Worm (Caenorhabditis elegans): ENCODE results near the gene C03G6.17.

Gene C03G6.17

ce11 chrV:7415780-7416428 is 35.0 kb upstream of the C03G6.17 start, which contains the start of gene F18E3.13:
Gene F18E3.13 (plus strand): TSS chrV:7416164.
- TF ChIP-seq C06A6.2 (GFP tag; conservative IDR thresholded peaks at IDR 0.05) (peak; percentile 34; the same call in 1 of the 2 replicates), F22D6.2 (tag; optimal IDR thresholded peaks at IDR 0.05) (peak; percentile 21), lin-26 (GFP tag; IDR thresholded peaks at IDR 0.05) (0 out of 2 replicates have a peak, but pooled peaks have one; percentile 27), let-607 (tag; optimal IDR thresholded peaks at IDR 0.05) (no peak), lin-40 (tag; optimal IDR thresholded peaks at IDR 0.05) (peak; percentile 35), repo-1 (tag; optimal IDR thresholded peaks at IDR 0.05) (no peak), hsf-1 (GFP tag; IDR thresholded peaks at IDR 0.05) (no peak), somi-1 (GFP tag; optimal IDR thresholded peaks at IDR 0.05) (peak; percentile 76), F37B4.10 (GFP tag; IDR thresholded peaks at IDR 0.05) (no peak), atf-7 (tag; optimal IDR thresholded peaks at IDR 0.05) (peak; percentile 69), T07F8.4 (tag; optimal IDR thresholded peaks at IDR 0.05) (no peak), F39B2.1 (GFP tag; IDR thresholded peaks at IDR 0.05) (no peak), F49E8.2 (tag; optimal IDR thresholded peaks at IDR 0.05; ENCODE audit: insufficient read depth) (no peak), ama-1 (optimal IDR thresholded peaks at IDR 0.05) (peak; percentile 96), ama-1 (GFP tag; optimal IDR thresholded peaks at IDR 0.05) (no peak), ceh-79 (tag; optimal IDR thresholded peaks at IDR 0.05) (no peak), ZK185.1 (tag; optimal IDR thresholded peaks at IDR 0.05; ENCODE audit: poor library complexity, severe bottlenecking) (peak; percentile 43), chd-7 (tag; optimal IDR thresholded peaks at IDR 0.05) (peak; percentile 7), unc-130 (GFP tag; optimal IDR thresholded peaks at IDR 0.05) (no peak), nfyb-1 (GFP tag; IDR thresholded peaks at IDR 0.05) (peak; percentile 74), Y53G8AR.9 (GFP tag; conservative IDR thresholded peaks at IDR 0.05) (0 out of 2 replicates have a peak, but pooled peaks have one; percentile 33), K11D2.4 (GFP tag; IDR thresholded peaks at IDR 0.05) (0 out of 2 replicates have a peak, but pooled peaks have one; percentile 13), ztf-26 (tag; optimal IDR thresholded peaks at IDR 0.05) (peak; percentile 79)

- TF ChIP-seq snpc-1.1 (tag; optimal IDR thresholded peaks at IDR 0.05; ENCODE audit: insufficient read depth): no peak
- peak; percentile 94 for TF ChIP-seq ama-1 (optimal IDR thresholded peaks at IDR 0.05)
- TF ChIP-seq ama-1 (GFP tag; optimal IDR thresholded peaks at IDR 0.05): no peak
Measured at ce11 chrV:7414909-7415308, 34.0 kb upstream of the C03G6.17 start, which contains the start of gene F18E3.12. Gene F18E3.12 (plus strand): TSS chrV:7414985.

DNA sequence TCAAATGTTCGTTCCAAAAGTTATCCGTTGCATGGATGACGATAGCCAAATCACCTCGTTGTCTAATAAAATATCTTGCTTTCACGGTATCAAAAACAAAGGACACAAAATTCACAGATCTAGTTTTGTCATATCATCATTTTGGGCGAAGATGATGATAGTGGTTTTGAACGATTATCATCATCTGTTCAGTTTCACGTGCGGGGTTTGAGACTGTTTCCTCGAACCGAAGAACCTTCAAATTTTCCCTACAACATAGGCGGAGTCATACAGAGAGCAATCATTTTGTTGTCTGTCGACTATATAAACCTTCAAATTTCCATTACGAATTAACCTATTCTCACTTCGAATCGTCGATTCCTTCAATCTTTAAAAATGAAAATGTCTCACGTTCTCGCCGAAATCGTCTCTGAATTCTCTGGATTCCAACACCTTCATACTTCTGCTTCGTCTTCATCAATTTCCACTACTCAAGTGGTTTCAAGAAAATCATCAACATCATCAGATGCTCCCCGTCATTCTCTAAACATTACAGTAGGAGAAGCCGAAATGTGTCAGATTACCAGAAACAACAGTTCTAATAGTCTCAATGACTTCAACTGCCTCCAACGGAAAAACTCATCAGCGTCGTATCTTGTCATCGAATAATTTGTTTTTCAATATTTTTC is 32.3 kb upstream of the C03G6.17 start, which contains the start of gene F18E3.11:
F18E3.11 (plus strand) TSS at position 376 of the 668 bp plus-strand sequence.
- TF ChIP-seq aptf-2 (GFP tag; conservative IDR thresholded peaks at IDR 0.05): no peak
- TF ChIP-seq attf-5 (GFP tag; optimal IDR thresholded peaks at IDR 0.05): no peak
- no peak for TF ChIP-seq Y95B8A.8 (GFP tag; IDR thresholded peaks at IDR 0.05)
- TF ChIP-seq lin-35 (GFP tag; optimal IDR thresholded peaks at IDR 0.05): no peak
- TF ChIP-seq D2030.7 (GFP tag; IDR thresholded peaks at IDR 0.05): no peak
- TF ChIP-seq aptf-3 (GFP tag; IDR thresholded peaks at IDR 0.05): no peak
- TF ChIP-seq egrh-3 (GFP tag; IDR thresholded peaks at IDR 0.05): no peak
- no peak for TF ChIP-seq hlh-26 (GFP tag; conservative IDR thresholded peaks at IDR 0.05)
- TF ChIP-seq lin-40 (tag; optimal IDR thresholded peaks at IDR 0.05): peak; percentile 48
- no peak for TF ChIP-seq madf-10 (tag; optimal IDR thresholded peaks at IDR 0.05)
- no peak for TF ChIP-seq snpc-3.4 (tag; optimal IDR thresholded peaks at IDR 0.05)
- TF ChIP-seq nhr-80 (tag; optimal IDR thresholded peaks at IDR 0.05): no peak
- TF ChIP-seq lsy-27 (tag; optimal IDR thresholded peaks at IDR 0.05; ENCODE audit: borderline replicate concordance, insufficient read depth): no peak
- no peak for TF ChIP-seq F55B11.4 (tag; optimal IDR thresholded peaks at IDR 0.05; ENCODE audit: borderline replicate concordance, insufficient read depth)
- TF ChIP-seq ama-1 (optimal IDR thresholded peaks at IDR 0.05): peak; percentile 97
- TF ChIP-seq ama-1 (GFP tag; optimal IDR thresholded peaks at IDR 0.05): no peak
- no peak for TF ChIP-seq Y53F4B.3 (GFP tag; IDR thresholded peaks at IDR 0.05)
- TF ChIP-seq nfya-2 (GFP tag; IDR thresholded peaks at IDR 0.05): no peak
- TF ChIP-seq ztf-26 (tag; optimal IDR thresholded peaks at IDR 0.05): peak; percentile 57
- TF ChIP-seq rcor-1 (GFP tag; IDR thresholded peaks at IDR 0.05): no peak
- TF ChIP-seq C17E4.6 (GFP tag; IDR thresholded peaks at IDR 0.05): no peak
- no peak for TF ChIP-seq let-607 (tag; optimal IDR thresholded peaks at IDR 0.05)
- no peak for TF ChIP-seq pha-4 (tag; optimal IDR thresholded peaks at IDR 0.05)
- no peak for TF ChIP-seq mcd-1 (GFP tag; IDR thresholded peaks at IDR 0.05)

All from whole organism, young adult.